Fruit fly (Drosophila melanogaster): ENCODE measurements around the gene CG34258.

DNA sequence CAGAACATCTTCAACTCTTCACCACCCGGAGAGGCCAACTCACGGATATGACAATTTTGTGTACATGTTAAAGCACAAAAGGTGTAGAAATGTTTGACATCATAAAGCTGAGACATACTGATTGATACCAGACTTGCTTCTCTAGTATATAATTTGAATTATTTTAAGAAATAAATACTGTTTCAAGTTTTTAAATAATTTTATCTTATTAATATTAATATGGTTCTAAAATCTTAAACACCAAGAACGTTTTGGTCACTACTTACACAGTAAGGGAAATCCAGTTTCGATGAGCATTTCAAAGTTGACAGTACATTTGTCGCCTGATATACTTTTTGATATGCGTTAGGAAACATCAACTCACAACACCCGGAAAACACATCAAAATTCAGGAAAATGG is 34.0 kb upstream of the CG34258 start, which contains the start of the genes hale and schuy:
- TF ChIP-seq h (optimal IDR thresholded peaks at IDR 0.05) (no peak), ttk (optimal IDR thresholded peaks at IDR 0.05) (no peak), Myc (optimal IDR thresholded peaks at IDR 0.05) (no peak), psq (optimal IDR thresholded peaks at IDR 0.05) (no peak), Sin3A (optimal IDR thresholded peaks at IDR 0.05) (no peak), insv (optimal IDR thresholded peaks at IDR 0.05) (no peak)
